Worm (Caenorhabditis elegans) whole organism, L1 larva: ENCODE measurements around the gene col-137.

Experiments
- F16B12.6 ChIP-seq: fragments of 150-350 bp; optimal IDR thresholded peaks from 2 replicates; lab custom pipeline; 2014; ENCODE audit warnings: missing biosample characterization, missing genetic modification characterization
- dsc-1 ChIP-seq: sonication (generic microtip); optimal IDR thresholded peaks from 2 replicates; lab custom pipeline; 2016; ENCODE audit warnings: mild to moderate bottlenecking, missing genetic modification characterization, missing compliant biosample characterization
- efl-1 ChIP-seq, 4 experiments: fragments of 150-350 bp; optimal IDR thresholded peaks in 3 of 4; peaks in 1 of 4; 1 replicate in 1 of 4; 2 replicates in 3 of 4; lab custom pipeline; 2014; ENCODE audit warnings: missing biosample characterization in 2 of 4, missing genetic modification characterization in 2 of 4, missing genetic modification reagents in 2 of 4
- efl-3 ChIP-seq: fragments of 200-800 bp; sonication (Bioruptor generic); optimal IDR thresholded peaks from 2 replicates; lab custom pipeline; 2018; ENCODE audit warnings: mild to moderate bottlenecking, missing genetic modification characterization, missing compliant biosample characterization
- egl-27 ChIP-seq, 2 experiments: fragments of 150-350 bp in 1 of 2; sonication (generic microtip); optimal IDR thresholded peaks; 3 replicates each; lab custom pipeline; 2017 to 2018; ENCODE audit warnings: missing biosample characterization in 2 of 2, missing genetic modification characterization in 2 of 2, missing genetic modification reagents in 2 of 2
- fos-1 ChIP-seq: fragments of 150-350 bp; optimal IDR thresholded peaks from 2 replicates; lab custom pipeline; 2014; ENCODE audit warnings: missing biosample characterization, missing genetic modification characterization
- hlh-17 ChIP-seq: fragments of 200-800 bp; sonication (Bioruptor generic); optimal IDR thresholded peaks from 2 replicates; lab custom pipeline; 2018; ENCODE audit warnings: missing genetic modification characterization, mild to moderate bottlenecking, missing compliant biosample characterization, moderate library complexity, borderline replicate concordance
- isw-1 ChIP-seq: fragments of 200-800 bp; sonication (Bioruptor generic); IDR thresholded peaks from 2 replicates; pipeline ENCODE4 v1.3.6; 2022; ENCODE audit warnings: missing genetic modification characterization, missing compliant biosample characterization
- lin-35 ChIP-seq, 2 experiments: fragments of 150-350 bp; optimal IDR thresholded peaks; 2 replicates each; lab custom pipeline; 2014; ENCODE audit warnings: missing biosample characterization in 2 of 2, missing genetic modification characterization in 2 of 2, missing genetic modification reagents in 2 of 2
- lsy-2 ChIP-seq, 2 experiments: fragments of 150-350 bp; optimal IDR thresholded peaks; 2 replicates each; lab custom pipeline; 2014; ENCODE audit warnings: missing biosample characterization in 2 of 2, missing genetic modification characterization in 2 of 2
- nhr-20 ChIP-seq: sonication (generic microtip); optimal IDR thresholded peaks from 2 replicates; lab custom pipeline; 2016; ENCODE audit warnings: mild to moderate bottlenecking, missing genetic modification characterization, missing compliant biosample characterization
- nhr-28 ChIP-seq: fragments of 150-350 bp; optimal IDR thresholded peaks from 2 replicates; lab custom pipeline; 2014; ENCODE audit warnings: missing biosample characterization, missing genetic modification characterization
- nhr-47 ChIP-seq: sonication (generic microtip); optimal IDR thresholded peaks from 2 replicates; lab custom pipeline; 2016; ENCODE audit warnings: mild to moderate bottlenecking, missing genetic modification characterization, moderate library complexity, missing compliant biosample characterization
- pag-3 ChIP-seq: sonication (generic microtip); optimal IDR thresholded peaks from 2 replicates; lab custom pipeline; 2017; ENCODE audit warnings: missing genetic modification characterization, mild to moderate bottlenecking, missing compliant biosample characterization, antibody characterized with exemption, borderline replicate concordance; ENCODE audit not compliant: insufficient read depth
- pqm-1 ChIP-seq: sonication (generic microtip); optimal IDR thresholded peaks from 3 replicates; lab custom pipeline; 2017; ENCODE audit warnings: missing biosample characterization, missing genetic modification characterization
- rnt-1 ChIP-seq: sonication (generic microtip); optimal IDR thresholded peaks from 2 replicates; lab custom pipeline; 2016; ENCODE audit warnings: mild to moderate bottlenecking, missing genetic modification characterization, moderate library complexity, missing compliant biosample characterization
- tbx-2 ChIP-seq: sonication (generic microtip); optimal IDR thresholded peaks from 2 replicates; lab custom pipeline; 2016; ENCODE audit warnings: missing genetic modification characterization, missing compliant biosample characterization
- unc-62 ChIP-seq: fragments of 150-350 bp; optimal IDR thresholded peaks from 2 replicates; lab custom pipeline; 2014; ENCODE audit warnings: missing biosample characterization, missing genetic modification reagents, missing genetic modification characterization
- vab-15 ChIP-seq: sonication (generic microtip); optimal IDR thresholded peaks from 2 replicates; lab custom pipeline; 2017; ENCODE audit warnings: missing genotype, mild to moderate bottlenecking, missing genetic modification characterization, missing compliant biosample characterization
- zag-1 ChIP-seq: fragments of 150-350 bp; optimal IDR thresholded peaks from 2 replicates; lab custom pipeline; 2014; ENCODE audit warnings: missing biosample characterization, missing genetic modification characterization
- ztf-4 ChIP-seq: fragments of 150-350 bp; optimal IDR thresholded peaks from 2 replicates; lab custom pipeline; 2014; ENCODE audit warnings: missing biosample characterization, missing genetic modification characterization

Gene col-137

ce11 chrIV:16601599-16601998, 977 bp downstream of the col-137 start:
- TF ChIP-seq vab-15 (tag; lab: Kevin White, UChicago) (no peak), efl-1 (optimal IDR thresholded peaks at IDR 0.05; lab: Kevin White, UChicago) (no peak), efl-1 (GFP tag; optimal IDR thresholded peaks at IDR 0.05 in 1 of 2; lab: Kevin White, UChicago) (peak in 1 of 2 experiments; percentile 23), unc-62 (GFP tag; lab: Kevin White, UChicago) (no peak)

- TF ChIP-seq tbx-2 (tag; lab: Kevin White, UChicago) = no peak
- no peak for TF ChIP-seq hlh-17
- TF ChIP-seq pqm-1 (tag; lab: Kevin White, UChicago) = no peak
- no peak for TF ChIP-seq egl-27 (tag; optimal IDR thresholded peaks at IDR 0.05; lab: Kevin White, UChicago)
- TF ChIP-seq nhr-47 (tag; lab: Kevin White, UChicago) = no peak
- no peak for TF ChIP-seq fos-1 (tag; lab: Kevin White, UChicago)
- no peak for TF ChIP-seq rnt-1 (tag; lab: Kevin White, UChicago)
- no peak for TF ChIP-seq nhr-20 (tag; lab: Kevin White, UChicago)
- TF ChIP-seq isw-1 (GFP tag; lab: Robert Waterston, UW) = no peak
- TF ChIP-seq lsy-2 (tag; optimal IDR thresholded peaks at IDR 0.05; lab: Kevin White, UChicago) = no peak
- TF ChIP-seq, all 84 proteins: peak for 0
These were observed 24.1 kb downstream of the col-137 start, which contains the start of gene Y51H4A.8 for ce11 chrIV:16578449-16578848. Gene Y51H4A.8, minus strand, starts transcription at chrIV:16578549.

ce11 chrIV:16560971-16561370, 41.6 kb downstream of the col-137 start:
- TF ChIP-seq dsc-1 (tag; lab: Kevin White, UChicago) = no peak
- no peak for TF ChIP-seq F16B12.6
- TF ChIP-seq pag-3 (tag; lab: Kevin White, UChicago) = no peak
- no peak for TF ChIP-seq pqm-1 (tag; lab: Kevin White, UChicago)
- no peak for TF ChIP-seq zag-1
- TF ChIP-seq lin-35 (GFP tag; optimal IDR thresholded peaks at IDR 0.05; lab: Kevin White, UChicago) = no peak
- TF ChIP-seq ztf-4 (tag; lab: Kevin White, UChicago) = no peak
- no peak for TF ChIP-seq nhr-28
- no peak for TF ChIP-seq efl-3 (GFP tag; lab: Kevin White, UChicago)
